Fruit fly (Drosophila melanogaster) whole organism, prepupa: ENCODE measurements around the gene Nop56.

Experiments used
- Blimp-1 ChIP-seq: fragments of 200-800 bp; sonication (Bioruptor generic); optimal IDR thresholded peaks from 3 replicates; lab custom pipeline; 2017; ENCODE audit warnings: missing biosample characterization, missing genetic modification characterization, mild to moderate bottlenecking, moderate library complexity, missing genetic modification reagents
- CG10631 ChIP-seq: fragments of 200-800 bp; sonication (Bioruptor generic); optimal IDR thresholded peaks from 2 replicates; lab custom pipeline; 2016; ENCODE audit warnings: missing biosample characterization, missing genetic modification characterization
- CG10669 ChIP-seq: fragments of 200-800 bp; sonication (Bioruptor generic); optimal IDR thresholded peaks from 3 replicates; lab custom pipeline; 2018; ENCODE audit warnings: missing biosample characterization, mild to moderate bottlenecking, missing genetic modification characterization, moderate library complexity
- CG11294 ChIP-seq: fragments of 200-800 bp; sonication (Bioruptor generic); IDR thresholded peaks from 2 replicates; pipeline ENCODE4 v1.3.6; 2022; ENCODE audit warnings: missing biosample characterization, missing genetic modification characterization
- CG11762 ChIP-seq: fragments of 200-800 bp; sonication (Bioruptor generic); optimal IDR thresholded peaks from 3 replicates; lab custom pipeline; 2016; ENCODE audit warnings: missing biosample characterization, missing genetic modification characterization; ENCODE audit not compliant: insufficient read depth
- CG11902 ChIP-seq: fragments of 200-800 bp; sonication (Bioruptor generic); optimal IDR thresholded peaks from 3 replicates; lab custom pipeline; 2016; ENCODE audit warnings: missing biosample characterization, missing genetic modification characterization
- CG15336 ChIP-seq: fragments of 200-800 bp; sonication (Bioruptor generic); IDR thresholded peaks from 2 replicates; pipeline ENCODE4 v1.3.6; 2022; ENCODE audit warnings: missing biosample characterization, missing genetic modification characterization
- CG16779 ChIP-seq: fragments of 200-800 bp; sonication (Bioruptor generic); optimal IDR thresholded peaks from 3 replicates; lab custom pipeline; 2017; ENCODE audit warnings: missing biosample characterization, mild to moderate bottlenecking, missing genetic modification characterization
- CG3032 ChIP-seq: fragments of 200-800 bp; optimal IDR thresholded peaks from 2 replicates; lab custom pipeline; 2019; ENCODE audit warnings: missing biosample characterization, mild to moderate bottlenecking, missing genetic modification characterization, moderate library complexity
- CG31627 ChIP-seq: fragments of 200-800 bp; sonication (Bioruptor generic); optimal IDR thresholded peaks from 3 replicates; lab custom pipeline; 2016; ENCODE audit warnings: missing biosample characterization, missing genetic modification characterization
- CG32006 ChIP-seq: fragments of 200-800 bp; sonication (Bioruptor generic); optimal IDR thresholded peaks from 3 replicates; lab custom pipeline; 2017; ENCODE audit warnings: missing biosample characterization, mild to moderate bottlenecking, missing genetic modification characterization
- CG34406 ChIP-seq: fragments of 200-800 bp; sonication (Bioruptor generic); optimal IDR thresholded peaks from 3 replicates; lab custom pipeline; 2016; ENCODE audit warnings: missing biosample characterization, missing genetic modification characterization
- CG3919 ChIP-seq: fragments of 200-800 bp; sonication (Bioruptor generic); optimal IDR thresholded peaks from 3 replicates; lab custom pipeline; 2016; ENCODE audit warnings: missing biosample characterization, missing genetic modification characterization
- CG4318 ChIP-seq: fragments of 200-800 bp; sonication (Bioruptor generic); optimal IDR thresholded peaks from 3 replicates; lab custom pipeline; 2017; ENCODE audit warnings: missing biosample characterization, mild to moderate bottlenecking, missing genetic modification characterization
- CG6163 ChIP-seq: fragments of 200-800 bp; sonication (Bioruptor generic); IDR thresholded peaks from 3 replicates; pipeline ENCODE4 v1.3.6; 2022; ENCODE audit warnings: missing biosample characterization, missing genetic modification characterization
- CG6276 ChIP-seq: fragments of 200-800 bp; sonication (Bioruptor generic); optimal IDR thresholded peaks from 2 replicates; lab custom pipeline; 2017; ENCODE audit warnings: missing biosample characterization, mild to moderate bottlenecking, missing genetic modification characterization
- CG7368 ChIP-seq: fragments of 200-800 bp; sonication (Bioruptor generic); optimal IDR thresholded peaks from 3 replicates; lab custom pipeline; 2016; ENCODE audit warnings: missing biosample characterization, missing genetic modification characterization
- CG8119 ChIP-seq: fragments of 200-800 bp; sonication (Bioruptor generic); IDR thresholded peaks from 3 replicates; pipeline ENCODE4 v1.3.6; 2022; ENCODE audit warnings: missing biosample characterization, missing genetic modification characterization
- CG8319 ChIP-seq: fragments of 200-800 bp; sonication (Bioruptor generic); optimal IDR thresholded peaks from 3 replicates; lab custom pipeline; 2016; ENCODE audit warnings: missing biosample characterization, missing genetic modification characterization
- CG8632 ChIP-seq: fragments of 200-800 bp; sonication (Bioruptor generic); optimal IDR thresholded peaks from 3 replicates; lab custom pipeline; 2016; ENCODE audit warnings: missing biosample characterization, missing genetic modification characterization
- CG9139 ChIP-seq: fragments of 200-800 bp; sonication (Bioruptor generic); optimal IDR thresholded peaks from 3 replicates; lab custom pipeline; 2017; ENCODE audit warnings: missing biosample characterization, mild to moderate bottlenecking, missing genetic modification characterization
- Eip78C ChIP-seq: fragments of 200-800 bp; sonication (Bioruptor generic); peaks from one replicate; lab custom pipeline; 2016; ENCODE audit warnings: missing biosample characterization, missing genetic modification characterization
- Eip93F ChIP-seq: fragments of 200-800 bp; sonication (Bioruptor generic); optimal IDR thresholded peaks from 2 replicates; lab custom pipeline; 2016; ENCODE audit warnings: missing biosample characterization, mild to moderate bottlenecking, missing genetic modification characterization
- Ets21C ChIP-seq: fragments of 200-800 bp; sonication (Bioruptor generic); optimal IDR thresholded peaks from 3 replicates; lab custom pipeline; 2016; ENCODE audit warnings: missing biosample characterization, missing genetic modification characterization
- Ets96B ChIP-seq: fragments of 200-800 bp; optimal IDR thresholded peaks from 2 replicates; lab custom pipeline; 2019; ENCODE audit warnings: missing biosample characterization, mild to moderate bottlenecking, missing genetic modification characterization, moderate library complexity
- Gug ChIP-seq: fragments of 200-800 bp; sonication (Bioruptor generic); IDR thresholded peaks from 2 replicates; pipeline ENCODE4 v1.3.6; 2022; ENCODE audit warnings: missing biosample characterization, missing genetic modification characterization
- Hr38 ChIP-seq: sonication (Bioruptor generic); optimal IDR thresholded peaks from 2 replicates; lab custom pipeline; 2016; ENCODE audit warnings: missing biosample characterization, missing genetic modification characterization
- Hr4 ChIP-seq: fragments of 200-800 bp; sonication (Bioruptor generic); optimal IDR thresholded peaks from 3 replicates; lab custom pipeline; 2016; ENCODE audit warnings: missing biosample characterization, missing genetic modification characterization
- Lpt ChIP-seq: fragments of 200-800 bp; sonication (Bioruptor generic); optimal IDR thresholded peaks from 3 replicates; lab custom pipeline; 2016; ENCODE audit warnings: missing biosample characterization, missing genetic modification characterization
- Met ChIP-seq: fragments of 200-800 bp; sonication (Bioruptor generic); optimal IDR thresholded peaks from 3 replicates; lab custom pipeline; 2016; ENCODE audit warnings: missing biosample characterization, missing genetic modification characterization
- Smox ChIP-seq: fragments of 200-800 bp; sonication (Bioruptor generic); optimal IDR thresholded peaks from 3 replicates; lab custom pipeline; 2016; ENCODE audit warnings: missing biosample characterization, missing genetic modification characterization
- Sox102F ChIP-seq: fragments of 200-800 bp; sonication (Bioruptor generic); optimal IDR thresholded peaks from 2 replicates; lab custom pipeline; 2016; ENCODE audit warnings: missing biosample characterization, mild to moderate bottlenecking, missing genetic modification characterization
- Sox14 ChIP-seq: fragments of 200-800 bp; sonication (Bioruptor generic); optimal IDR thresholded peaks from 3 replicates; lab custom pipeline; 2016; ENCODE audit warnings: missing biosample characterization, missing genetic modification characterization
- Sox15 ChIP-seq: fragments of 200-800 bp; sonication (Bioruptor generic); optimal IDR thresholded peaks from 3 replicates; lab custom pipeline; 2016; ENCODE audit warnings: missing biosample characterization, missing genetic modification characterization
- acj6 ChIP-seq: fragments of 200-800 bp; sonication (Bioruptor generic); optimal IDR thresholded peaks from 3 replicates; lab custom pipeline; 2016; ENCODE audit warnings: missing biosample characterization, missing genetic modification characterization
- dac ChIP-seq: fragments of 200-800 bp; sonication (Bioruptor generic); optimal IDR thresholded peaks from 2 replicates; lab custom pipeline; 2017; ENCODE audit warnings: missing biosample characterization, mild to moderate bottlenecking, missing genetic modification characterization
- fd59A ChIP-seq: fragments of 200-800 bp; sonication (Bioruptor generic); optimal IDR thresholded peaks from 2 replicates; lab custom pipeline; 2017; ENCODE audit warnings: missing biosample characterization, mild to moderate bottlenecking, missing genetic modification characterization, missing genetic modification reagents
- fd85E ChIP-seq: fragments of 200-800 bp; sonication (Bioruptor generic); optimal IDR thresholded peaks from 3 replicates; lab custom pipeline; 2016; ENCODE audit warnings: missing biosample characterization, missing genetic modification characterization
- lz ChIP-seq: fragments of 200-800 bp; sonication (Bioruptor generic); optimal IDR thresholded peaks from 3 replicates; lab custom pipeline; 2016; ENCODE audit warnings: missing biosample characterization, missing genetic modification characterization
- net ChIP-seq: fragments of 200-800 bp; sonication (Bioruptor generic); optimal IDR thresholded peaks from 3 replicates; lab custom pipeline; 2016; ENCODE audit warnings: missing biosample characterization, missing genetic modification characterization
- pdm3 ChIP-seq: fragments of 200-800 bp; sonication (Bioruptor generic); optimal IDR thresholded peaks from 3 replicates; lab custom pipeline; 2016; ENCODE audit warnings: missing biosample characterization, missing genetic modification characterization
- salr ChIP-seq, 2 experiments: fragments of 200-800 bp; sonication (Bioruptor generic); optimal IDR thresholded peaks; 3 replicates each; lab custom pipeline; 2016 to 2018; ENCODE audit warnings: missing biosample characterization in 2 of 2, missing genetic modification characterization in 2 of 2, mild to moderate bottlenecking in 1 of 2
- ss ChIP-seq, 2 experiments: fragments of 200-800 bp; sonication (Bioruptor generic); optimal IDR thresholded peaks; 2 replicates in 1 of 2; 3 replicates in 1 of 2; lab custom pipeline; 2017 to 2018; ENCODE audit warnings: mild to moderate bottlenecking in 2 of 2, missing biosample characterization in 2 of 2, missing genetic modification characterization in 2 of 2, moderate library complexity in 1 of 2
- svp ChIP-seq: fragments of 200-800 bp; sonication (Bioruptor generic); peaks from one replicate; lab custom pipeline; 2016; ENCODE audit warnings: missing biosample characterization, missing genetic modification characterization
- topi ChIP-seq: fragments of 200-800 bp; sonication (Bioruptor generic); optimal IDR thresholded peaks from 3 replicates; lab custom pipeline; 2016; ENCODE audit warnings: missing biosample characterization, missing genetic modification characterization
- vri ChIP-seq: fragments of 200-800 bp; sonication (Bioruptor generic); optimal IDR thresholded peaks from 3 replicates; lab custom pipeline; 2016; ENCODE audit warnings: missing biosample characterization, mild to moderate bottlenecking, missing genetic modification characterization

Gene Nop56

dm6 chr3R:22432200-22432804 lies 11.4 kb upstream of the Nop56 start:
- TF ChIP-seq svp (peak; percentile 65), fd85E (no peak), CG3032 (tag; lab: Kevin White, UChicago) (no peak)
- TF ChIP-seq, all 60 proteins: peak for 1

- TF ChIP-seq vri (GFP tag; lab: Kevin White, UChicago) = peak; percentile 84
- no peak for TF ChIP-seq Ets21C (GFP tag; lab: Kevin White, UChicago)
- TF ChIP-seq Smox (GFP tag; lab: Kevin White, UChicago) = no peak
- TF ChIP-seq CG3919 (GFP tag; lab: Kevin White, UChicago) = no peak
- peak; percentile 25 for TF ChIP-seq CG8319 (GFP tag; lab: Kevin White, UChicago)
Observed at dm6 chr3R:22424602-22425190, 3.8 kb upstream of the Nop56 start, which contains the start of gene pinta. TSS of gene pinta (minus strand) at chr3R:22424929.

dm6 chr3R:22423996-22424395 lies 3.1 kb upstream of the Nop56 start:
- TF ChIP-seq Lpt (GFP tag; lab: Kevin White, UChicago) (no peak), CG32006 (no peak), fd59A (GFP tag; lab: Kevin White, UChicago) (no peak), Met (peak; percentile 69), CG8119 (GFP tag; lab: Robert Waterston, UW) (0 out of 3 replicates have a peak, but pooled peaks have one; percentile 30), Sox102F (GFP tag; lab: Kevin White, UChicago) (peak; percentile 67), CG6163 (GFP tag; lab: Robert Waterston, UW) (peak; percentile 73), CG16779 (tag; lab: Kevin White, UChicago) (no peak), Sox15 (GFP tag; lab: Kevin White, UChicago) (no peak), CG8319 (GFP tag; lab: Kevin White, UChicago) (no peak), Eip78C (GFP tag; lab: Kevin White, UChicago) (peak; percentile 92), Sox14 (GFP tag; lab: Kevin White, UChicago) (peak; percentile 66), Gug (GFP tag; lab: Robert Waterston, UW) (no peak), Hr4 (no peak), CG11294 (no peak), CG10669 (GFP tag; lab: Kevin White, UChicago) (peak; percentile 45), CG34406 (peak; percentile 66), ss (GFP tag; optimal IDR thresholded peaks at IDR 0.05; lab: Kevin White, UChicago) (peak in 1 of 2 experiments; percentile 64), salr (GFP tag; optimal IDR thresholded peaks at IDR 0.05; lab: Kevin White, UChicago) (peak in 1 of 2 experiments; percentile 14), CG15336 (GFP tag; lab: Robert Waterston, UW) (peak; percentile 35; the same call in 1 of the 2 replicates), CG3919 (GFP tag; lab: Kevin White, UChicago) (peak; percentile 53), CG9139 (GFP tag; lab: Kevin White, UChicago) (no peak), Ets21C (GFP tag; lab: Kevin White, UChicago) (no peak), Eip93F (GFP tag; lab: Kevin White, UChicago) (peak; percentile 42), CG10631 (GFP tag; lab: Kevin White, UChicago) (peak; percentile 52), CG31627 (GFP tag; lab: Kevin White, UChicago) (peak; percentile 61), lz (GFP tag; lab: Kevin White, UChicago) (peak; percentile 60), CG8632 (peak; percentile 63), CG4318 (GFP tag; lab: Kevin White, UChicago) (no peak), Ets96B (tag; lab: Kevin White, UChicago) (peak; percentile 54), CG11762 (GFP tag; lab: Kevin White, UChicago) (no peak), CG6276 (no peak), Hr38 (GFP tag; lab: Kevin White, UChicago) (no peak), Blimp-1 (GFP tag; lab: Kevin White, UChicago) (no peak), CG7368 (GFP tag; lab: Kevin White, UChicago) (peak; percentile 10), CG3032 (tag; lab: Kevin White, UChicago) (peak; percentile 43), pdm3 (GFP tag; lab: Kevin White, UChicago) (peak; percentile 53), net (GFP tag; lab: Kevin White, UChicago) (peak; percentile 34), CG11902 (GFP tag; lab: Kevin White, UChicago) (peak; percentile 14), acj6 (GFP tag; lab: Kevin White, UChicago) (peak; percentile 60), svp (peak; percentile 88), topi (peak; percentile 77), dac (GFP tag; lab: Kevin White, UChicago) (no peak), vri (GFP tag; lab: Kevin White, UChicago) (no peak)
